Worm (Caenorhabditis elegans): ENCODE measurements around the gene cdh-7.

The cdh-7 gene

ce11 chrII:14812231-14812630, 30.8 kb upstream of the cdh-7 start, which contains the start of gene osta-3:
TSS of gene osta-3 (plus strand) at chrII:14812531.
- TF ChIP-seq C08G9.2 (tag; optimal IDR thresholded peaks at IDR 0.05) = no peak
- no peak for TF ChIP-seq pha-4 (tag; optimal IDR thresholded peaks at IDR 0.05)
- TF ChIP-seq ama-1 (optimal IDR thresholded peaks at IDR 0.05) = no peak
- no peak for TF ChIP-seq dmd-4 (tag; optimal IDR thresholded peaks at IDR 0.05; ENCODE audit: borderline replicate concordance)
- TF ChIP-seq lim-6 (tag; optimal IDR thresholded peaks at IDR 0.05) = no peak
- no peak for TF ChIP-seq ref-2 (tag; optimal IDR thresholded peaks at IDR 0.05)
- no peak for TF ChIP-seq ceh-9 (tag; optimal IDR thresholded peaks at IDR 0.05)
- TF ChIP-seq nfya-1 (tag; optimal IDR thresholded peaks at IDR 0.05) = no peak
- TF ChIP-seq pqm-1 (tag; optimal IDR thresholded peaks at IDR 0.05) = no peak
- TF ChIP-seq ets-4 (tag; optimal IDR thresholded peaks at IDR 0.05) = no peak
- TF ChIP-seq ztf-16 (tag; optimal IDR thresholded peaks at IDR 0.05) = no peak
- no peak for TF ChIP-seq elt-2 (tag; optimal IDR thresholded peaks at IDR 0.05)
- TF ChIP-seq elt-4 (tag; optimal IDR thresholded peaks at IDR 0.05) = no peak
- TF ChIP-seq rnt-1 (tag; optimal IDR thresholded peaks at IDR 0.05) = no peak
- TF ChIP-seq zip-5 (tag; optimal IDR thresholded peaks at IDR 0.05) = no peak
- TF ChIP-seq unc-42 (tag; optimal IDR thresholded peaks at IDR 0.05) = no peak
- TF ChIP-seq Y22D7AL.16 (tag; optimal IDR thresholded peaks at IDR 0.05) = no peak
- TF ChIP-seq nhr-11 (tag; optimal IDR thresholded peaks at IDR 0.05) = no peak
- no peak for TF ChIP-seq hlh-8 (tag; optimal IDR thresholded peaks at IDR 0.05)
- TF ChIP-seq ahr-1 (tag; optimal IDR thresholded peaks at IDR 0.05) = no peak

- TF ChIP-seq elt-2 (tag; optimal IDR thresholded peaks at IDR 0.05) (peak; percentile 38), C38D4.7 (GFP tag; optimal IDR thresholded peaks at IDR 0.05) (no peak), dve-1 (tag; optimal IDR thresholded peaks at IDR 0.05) (no peak)
These were observed 30.4 kb upstream of the cdh-7 start for ce11 chrII:14812661-14813060.

ce11 chrII:14813106-14813505, 29.9 kb upstream of the cdh-7 start:
- TF ChIP-seq ceh-2 (tag; optimal IDR thresholded peaks at IDR 0.05) = no peak
- TF ChIP-seq hlh-8 (tag; optimal IDR thresholded peaks at IDR 0.05) = no peak
- TF ChIP-seq pax-1 (tag; optimal IDR thresholded peaks at IDR 0.05) = no peak
- TF ChIP-seq sox-2 (GFP tag; IDR thresholded peaks at IDR 0.05) = no peak

- TF ChIP-seq tbx-2 (tag; optimal IDR thresholded peaks at IDR 0.05) (peak; percentile 15), sox-4 (tag; optimal IDR thresholded peaks at IDR 0.05) (no peak), nhr-11 (tag; optimal IDR thresholded peaks at IDR 0.05) (no peak), elt-2 (tag; optimal IDR thresholded peaks at IDR 0.05) (peak; percentile 37), lin-11 (tag; optimal IDR thresholded peaks at IDR 0.05) (no peak), ceh-31 (tag; optimal IDR thresholded peaks at IDR 0.05) (peak; percentile 51), unc-55 (GFP tag; optimal IDR thresholded peaks at IDR 0.05) (peak; percentile 63), pax-1 (tag; optimal IDR thresholded peaks at IDR 0.05) (peak; percentile 25), ceh-30 (tag; optimal IDR thresholded peaks at IDR 0.05) (no peak), hlh-13 (GFP tag; optimal IDR thresholded peaks at IDR 0.05) (no peak), ztf-16 (tag; optimal IDR thresholded peaks at IDR 0.05) (no peak), nfya-1 (tag; optimal IDR thresholded peaks at IDR 0.05) (peak; percentile 46), dve-1 (tag; optimal IDR thresholded peaks at IDR 0.05) (peak; percentile 66)
These were observed 28.0 kb upstream of the cdh-7 start, which contains the start of gene W01D2.1 for ce11 chrII:14814894-14815568. TSS of gene W01D2.1 (plus strand) at chrII:14815518.

- TF ChIP-seq pax-1 (tag; optimal IDR thresholded peaks at IDR 0.05) (no peak), pros-1 (tag; optimal IDR thresholded peaks at IDR 0.05) (no peak), sox-2 (GFP tag; IDR thresholded peaks at IDR 0.05) (no peak), C38D4.7 (GFP tag; optimal IDR thresholded peaks at IDR 0.05) (no peak), nfya-1 (tag; optimal IDR thresholded peaks at IDR 0.05) (no peak), pha-4 (tag; optimal IDR thresholded peaks at IDR 0.05) (no peak), unc-3 (GFP tag; conservative IDR thresholded peaks at IDR 0.05) (no peak), unc-3 (tag; optimal IDR thresholded peaks at IDR 0.05) (no peak), K02D7.2 (tag; optimal IDR thresholded peaks at IDR 0.05) (no peak), F13H6.1 (tag; optimal IDR thresholded peaks at IDR 0.05) (no peak), pag-3 (tag; optimal IDR thresholded peaks at IDR 0.05; ENCODE audit: borderline replicate concordance) (no peak)
These were observed 26.9 kb upstream of the cdh-7 start for ce11 chrII:14816086-14816485.

All from whole organism, late embryonic.